Worm (Caenorhabditis elegans) whole organism, mixed stage, embryonic: ENCODE measurements around the gene F09C8.1.
"Not testable (repeated sequence)": the region's sequence is repeated elsewhere in the genome, so short reads cannot be mapped to it uniquely, and the experiment has no call there.

Experiments used
- M03D4.4 ChIP-seq: sonication (generic microtip); optimal IDR thresholded peaks from 2 replicates; lab custom pipeline; 2017; ENCODE audit warnings: mild to moderate bottlenecking, missing genetic modification characterization, missing compliant biosample characterization
- bed-3 ChIP-seq: fragments of 200-800 bp; sonication (Bioruptor generic); optimal IDR thresholded peaks from 3 replicates; lab custom pipeline; 2018; ENCODE audit warnings: mild to moderate bottlenecking, missing genetic modification characterization, moderate library complexity, missing compliant biosample characterization
- blmp-1 ChIP-seq: fragments of 150-350 bp; optimal IDR thresholded peaks from 2 replicates; lab custom pipeline; 2014; ENCODE audit warnings: missing biosample characterization, missing genetic modification characterization
- ceh-39 ChIP-seq: fragments of 150-350 bp; optimal IDR thresholded peaks from 2 replicates; lab custom pipeline; 2014; ENCODE audit warnings: missing biosample characterization, missing genetic modification characterization
- ceh-43 ChIP-seq: fragments of 200-800 bp; sonication (Bioruptor generic); optimal IDR thresholded peaks from 2 replicates; lab custom pipeline; 2018; ENCODE audit warnings: mild to moderate bottlenecking, missing genetic modification characterization, moderate library complexity, missing compliant biosample characterization
- ceh-83 ChIP-seq: fragments of 200-800 bp; sonication (Bioruptor generic); optimal IDR thresholded peaks from 2 replicates; lab custom pipeline; 2018; ENCODE audit warnings: mild to moderate bottlenecking, missing genetic modification characterization, missing compliant biosample characterization
- ces-1 ChIP-seq: fragments of 150-350 bp; optimal IDR thresholded peaks from 2 replicates; lab custom pipeline; 2014; ENCODE audit warnings: missing biosample characterization, missing genetic modification reagents, missing genetic modification characterization
- cnd-1 ChIP-seq: fragments of 200-800 bp; sonication (Bioruptor generic); optimal IDR thresholded peaks from 2 replicates; lab custom pipeline; 2018; ENCODE audit warnings: mild to moderate bottlenecking, missing genetic modification characterization, missing compliant biosample characterization
- drap-1 ChIP-seq: fragments of 200-800 bp; sonication (Bioruptor generic); optimal IDR thresholded peaks from 3 replicates; lab custom pipeline; 2018; ENCODE audit warnings: mild to moderate bottlenecking, missing genetic modification characterization, missing compliant biosample characterization
- elt-1 ChIP-seq: sonication (generic microtip); optimal IDR thresholded peaks from 2 replicates; lab custom pipeline; 2017; ENCODE audit warnings: missing genetic modification characterization, mild to moderate bottlenecking, missing compliant biosample characterization, antibody characterized with exemption, moderate library complexity, borderline replicate concordance; ENCODE audit not compliant: insufficient read depth
- elt-3 ChIP-seq: fragments of 150-350 bp; optimal IDR thresholded peaks from 2 replicates; lab custom pipeline; 2014; ENCODE audit warnings: missing biosample characterization, missing genetic modification characterization
- flh-1 ChIP-seq: fragments of 200-800 bp; sonication (Bioruptor generic); optimal IDR thresholded peaks from 2 replicates; lab custom pipeline; 2018; ENCODE audit warnings: mild to moderate bottlenecking, missing genetic modification characterization, moderate library complexity, missing compliant biosample characterization
- ham-2 ChIP-seq: fragments of 200-800 bp; sonication (Bioruptor generic); optimal IDR thresholded peaks from 2 replicates; lab custom pipeline; 2018; ENCODE audit warnings: mild to moderate bottlenecking, missing genetic modification characterization, missing compliant biosample characterization
- hlh-1 ChIP-seq: fragments of 150-350 bp; optimal IDR thresholded peaks from 2 replicates; lab custom pipeline; 2014; ENCODE audit warnings: missing biosample characterization, missing genetic modification reagents, missing genetic modification characterization
- lin-13 ChIP-seq: fragments of 150-350 bp; optimal IDR thresholded peaks from 2 replicates; lab custom pipeline; 2014; ENCODE audit warnings: missing biosample characterization, missing genetic modification characterization
- lin-32 ChIP-seq: fragments of 200-800 bp; sonication (Bioruptor generic); optimal IDR thresholded peaks from 2 replicates; lab custom pipeline; 2018; ENCODE audit warnings: mild to moderate bottlenecking, missing genetic modification characterization, missing compliant biosample characterization
- lsy-2 ChIP-seq: fragments of 150-350 bp; optimal IDR thresholded peaks from 2 replicates; lab custom pipeline; 2014; ENCODE audit warnings: missing biosample characterization, missing genetic modification characterization
- mab-5 ChIP-seq: fragments of 150-350 bp; optimal IDR thresholded peaks from 2 replicates; lab custom pipeline; 2014; ENCODE audit warnings: missing biosample characterization, missing genetic modification characterization
- mep-1 ChIP-seq: fragments of 150-350 bp; optimal IDR thresholded peaks from 2 replicates; lab custom pipeline; 2017; ENCODE audit warnings: missing biosample characterization, missing genetic modification reagents, missing genetic modification characterization, inconsistent platforms
- mls-2 ChIP-seq: sonication (generic microtip); optimal IDR thresholded peaks from 2 replicates; lab custom pipeline; 2016; ENCODE audit warnings: mild to moderate bottlenecking, missing genetic modification characterization, moderate library complexity, missing compliant biosample characterization
- nhr-12 ChIP-seq: fragments of 150-350 bp; optimal IDR thresholded peaks from 2 replicates; lab custom pipeline; 2014; ENCODE audit warnings: missing biosample characterization, missing genetic modification characterization
- nhr-2 ChIP-seq: fragments of 150-350 bp; optimal IDR thresholded peaks from 2 replicates; lab custom pipeline; 2014; ENCODE audit warnings: missing biosample characterization, missing genetic modification characterization
- nhr-237 ChIP-seq: fragments of 150-350 bp; optimal IDR thresholded peaks from 2 replicates; lab custom pipeline; 2014; ENCODE audit warnings: missing biosample characterization, missing genetic modification characterization
- nhr-28 ChIP-seq: fragments of 150-350 bp; optimal IDR thresholded peaks from 2 replicates; lab custom pipeline; 2014; ENCODE audit warnings: missing biosample characterization, missing genetic modification characterization
- nhr-76 ChIP-seq: sonication (generic microtip); optimal IDR thresholded peaks from 2 replicates; lab custom pipeline; 2017; ENCODE audit warnings: missing biosample characterization, missing genetic modification characterization
- pha-4 ChIP-seq: fragments of 150-350 bp; optimal IDR thresholded peaks from 2 replicates; lab custom pipeline; 2018; ENCODE audit warnings: missing biosample characterization, missing genetic modification reagents, missing genetic modification characterization
- sem-2 ChIP-seq: fragments of 200-800 bp; sonication (Bioruptor generic); optimal IDR thresholded peaks from 2 replicates; lab custom pipeline; 2018; ENCODE audit warnings: mild to moderate bottlenecking, missing genetic modification characterization, missing compliant biosample characterization
- snpc-4 ChIP-seq: fragments of 150-350 bp; optimal IDR thresholded peaks from 2 replicates; lab custom pipeline; 2014; ENCODE audit warnings: missing biosample characterization, missing genetic modification characterization
- sptf-1 ChIP-seq: sonication (generic microtip); optimal IDR thresholded peaks from 2 replicates; lab custom pipeline; 2017; ENCODE audit warnings: mild to moderate bottlenecking, missing genetic modification characterization, moderate library complexity, missing compliant biosample characterization
- tbx-8 ChIP-seq: fragments of 200-800 bp; sonication (Bioruptor generic); optimal IDR thresholded peaks from 2 replicates; lab custom pipeline; 2018; ENCODE audit warnings: mild to moderate bottlenecking, missing genetic modification characterization, moderate library complexity, missing compliant biosample characterization
- unc-120 ChIP-seq: sonication (generic microtip); optimal IDR thresholded peaks from 2 replicates; lab custom pipeline; 2017; ENCODE audit warnings: missing genetic modification characterization, missing compliant biosample characterization; ENCODE audit not compliant: poor library complexity, severe bottlenecking
- unc-39 ChIP-seq: fragments of 150-350 bp; optimal IDR thresholded peaks from 2 replicates; lab custom pipeline; 2014; ENCODE audit warnings: missing biosample characterization, missing genetic modification characterization
- unc-62 ChIP-seq: fragments of 150-350 bp; optimal IDR thresholded peaks from 2 replicates; lab custom pipeline; 2014; ENCODE audit warnings: missing biosample characterization, missing genetic modification reagents, missing genetic modification characterization
- zip-8 ChIP-seq: fragments of 150-350 bp; optimal IDR thresholded peaks from 2 replicates; lab custom pipeline; 2014; ENCODE audit warnings: missing biosample characterization, missing genetic modification characterization
- ztf-11 ChIP-seq: fragments of 150-350 bp; optimal IDR thresholded peaks from 2 replicates; lab custom pipeline; 2014; ENCODE audit warnings: missing biosample characterization, missing genetic modification characterization

Gene F09C8.1

DNA sequence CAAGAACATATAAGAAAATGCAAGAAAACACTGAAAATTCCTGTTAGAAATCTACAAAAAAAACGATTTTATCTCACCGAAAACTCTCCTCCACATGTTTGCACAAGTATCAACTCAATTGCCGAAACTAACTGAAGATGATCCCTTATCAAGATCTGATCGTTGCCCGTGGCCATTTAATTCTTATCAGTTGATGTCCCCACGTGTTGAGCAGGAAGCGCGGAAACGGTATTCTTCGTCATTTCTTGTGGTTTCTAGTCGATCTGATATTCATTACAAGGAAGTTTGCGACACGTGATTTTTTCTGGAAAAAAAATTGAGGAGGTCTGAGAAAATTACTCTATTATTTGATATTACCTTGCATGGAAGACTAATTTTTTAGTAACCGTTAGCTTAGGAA lies at the start of gene F09C8.1:
F09C8.1 (minus strand) TSS at position 123 of the 400 bp plus-strand sequence.
- TF ChIP-seq cnd-1 (tag; lab: Kevin White, UChicago), result no peak
- no peak for TF ChIP-seq nhr-28 (tag; lab: Kevin White, UChicago)
- no peak for TF ChIP-seq unc-120 (tag; lab: Kevin White, UChicago)
- TF ChIP-seq ceh-39 (tag; lab: Kevin White, UChicago), result no peak
- no peak for TF ChIP-seq lsy-2 (tag; lab: Kevin White, UChicago)
- TF ChIP-seq ceh-43 (GFP tag; lab: Kevin White, UChicago), result no peak
- no peak for TF ChIP-seq unc-62 (GFP tag; lab: Kevin White, UChicago)
- no peak for TF ChIP-seq ces-1 (GFP tag; lab: Kevin White, UChicago)
- no peak for TF ChIP-seq bed-3 (GFP tag; lab: Kevin White, UChicago)
- TF ChIP-seq elt-3 (tag; lab: Kevin White, UChicago), result no peak
- no peak for TF ChIP-seq mep-1 (tag; lab: Kevin White, UChicago)
- TF ChIP-seq, all 35 proteins: peak for 0

DNA sequence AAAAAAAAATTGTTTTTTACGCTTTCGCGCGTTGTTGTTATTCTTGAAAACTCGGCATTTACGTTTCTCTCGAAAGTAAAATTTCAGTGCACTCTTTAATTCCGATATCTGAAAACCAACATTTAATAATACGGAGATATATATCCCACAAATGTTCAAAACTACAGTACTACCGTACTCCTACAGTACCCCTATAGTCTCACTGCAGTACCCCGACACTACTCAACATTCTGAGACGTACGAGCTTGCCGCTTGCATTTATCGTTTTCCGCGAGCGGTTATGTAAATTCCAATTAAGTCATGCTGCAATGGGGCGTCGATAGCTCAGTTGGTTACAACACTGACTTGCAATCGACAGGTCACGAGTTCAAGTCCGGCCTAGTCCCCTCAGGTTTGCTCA lies 49.7 kb upstream of the F09C8.1 start, which contains the start of gene F23A7.8:
F23A7.8 (plus strand) TSS at position 301 of the 400 bp plus-strand sequence.
- not testable (repeated sequence) for TF ChIP-seq unc-62 (GFP tag; lab: Kevin White, UChicago); mls-2 (tag; lab: Kevin White, UChicago); unc-120 (tag; lab: Kevin White, UChicago)

DNA sequence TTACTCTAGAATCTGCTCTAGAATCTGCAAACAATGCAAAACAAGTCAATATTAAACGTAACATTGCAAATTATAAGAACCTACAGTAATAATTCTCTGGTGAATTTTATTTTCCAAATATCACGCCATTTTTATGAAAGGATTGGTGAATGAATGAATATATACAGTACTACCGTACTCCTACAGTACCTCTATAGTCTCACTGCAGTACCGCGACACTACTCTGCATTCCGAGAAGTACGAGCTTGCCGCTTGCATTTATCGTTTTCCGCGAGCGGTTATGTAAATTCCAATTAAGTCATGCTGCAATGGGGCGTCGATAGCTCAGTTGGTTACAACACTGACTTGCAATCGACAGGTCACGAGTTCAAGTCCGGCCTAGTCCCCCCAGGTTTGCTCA lies 49.0 kb upstream of the F09C8.1 start, which contains the start of gene F23A7.4:
F23A7.4 (plus strand) TSS at position 301 of the 400 bp plus-strand sequence.
- not testable (repeated sequence) for TF ChIP-seq nhr-76, elt-3, nhr-237 (tag; lab: Kevin White, UChicago)

DNA sequence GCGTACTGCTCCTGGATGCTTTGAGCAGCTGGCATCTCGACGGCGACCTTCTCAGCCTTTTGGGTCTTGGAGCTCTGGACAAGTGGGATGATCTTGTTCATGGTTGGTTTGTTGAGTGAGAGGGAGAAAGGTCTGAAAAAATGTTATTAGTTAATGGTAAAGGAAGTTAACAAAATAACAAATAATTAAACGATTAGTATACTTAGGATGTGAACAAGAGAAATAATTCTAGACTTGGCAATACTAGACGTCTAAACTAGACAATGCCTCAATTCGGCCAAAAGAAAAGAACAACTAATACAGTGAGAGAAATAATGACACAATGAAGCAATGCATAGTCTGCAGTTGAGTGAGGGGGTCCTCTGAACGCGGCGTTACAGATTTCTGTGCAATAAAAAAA lies 47.2 kb upstream of the F09C8.1 start, which contains the start of gene R11.4:
R11.4 (minus strand) TSS at position 101 of the 400 bp plus-strand sequence.
- no peak for TF ChIP-seq tbx-8 (GFP tag; lab: Kevin White, UChicago)
- no peak for TF ChIP-seq cnd-1 (tag; lab: Kevin White, UChicago)
- TF ChIP-seq flh-1 (GFP tag; lab: Kevin White, UChicago), result no peak
- TF ChIP-seq ztf-11 (tag; lab: Kevin White, UChicago), result no peak
- TF ChIP-seq, all 35 proteins: peak for 0

DNA sequence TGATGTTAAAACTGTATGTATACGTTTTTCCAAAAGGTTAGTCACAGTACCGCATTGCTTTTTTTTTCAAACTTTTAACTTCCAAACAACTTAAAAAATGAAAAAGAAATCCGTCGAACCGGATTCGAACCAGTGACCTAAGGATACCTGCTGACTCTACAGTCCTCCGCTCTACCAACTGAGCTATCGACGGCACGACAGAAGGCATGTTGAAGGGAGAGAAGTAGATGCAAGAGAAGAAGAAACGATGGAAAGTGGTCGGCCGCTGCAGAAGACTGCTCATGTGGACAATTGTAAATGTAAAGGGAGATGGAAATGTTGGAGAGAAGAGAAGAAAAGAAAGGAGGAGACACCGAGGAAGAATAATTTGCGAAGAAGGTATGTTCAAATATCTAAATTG lies 46.3 kb upstream of the F09C8.1 start:
- TF ChIP-seq drap-1 (peak; percentile 93), bed-3 (GFP tag; lab: Kevin White, UChicago) (peak; percentile 75), sptf-1 (tag; lab: Kevin White, UChicago) (peak; percentile 94), mab-5 (tag; lab: Kevin White, UChicago) (no peak), nhr-2 (no peak), unc-62 (GFP tag; lab: Kevin White, UChicago) (peak; percentile 68), pha-4 (tag; lab: Kevin White, UChicago) (peak; percentile 17), elt-1 (tag; lab: Kevin White, UChicago) (peak; percentile 35), tbx-8 (GFP tag; lab: Kevin White, UChicago) (peak; percentile 56), lin-32 (GFP tag; lab: Kevin White, UChicago) (peak; percentile 79), zip-8 (tag; lab: Kevin White, UChicago) (no peak), snpc-4 (tag; lab: Kevin White, UChicago) (no peak), M03D4.4 (peak; percentile 91), flh-1 (GFP tag; lab: Kevin White, UChicago) (peak; percentile 51), unc-120 (tag; lab: Kevin White, UChicago) (peak; percentile 62), nhr-28 (tag; lab: Kevin White, UChicago) (peak; percentile 35), nhr-12 (tag; lab: Kevin White, UChicago) (no peak), ham-2 (GFP tag; lab: Kevin White, UChicago) (peak; percentile 78), nhr-76 (tag; lab: Kevin White, UChicago) (no peak), nhr-237 (tag; lab: Kevin White, UChicago) (peak; percentile 87), blmp-1 (tag; lab: Kevin White, UChicago) (no peak), unc-39 (tag; lab: Kevin White, UChicago) (no peak), lsy-2 (tag; lab: Kevin White, UChicago) (peak; percentile 44), ztf-11 (tag; lab: Kevin White, UChicago) (peak; percentile 4), ceh-83 (peak; percentile 87), mls-2 (tag; lab: Kevin White, UChicago) (peak; percentile 92), hlh-1 (tag; lab: Kevin White, UChicago) (peak; percentile 68), ces-1 (GFP tag; lab: Kevin White, UChicago) (peak; percentile 47), sem-2 (GFP tag; lab: Kevin White, UChicago) (peak; percentile 82), elt-3 (tag; lab: Kevin White, UChicago) (peak; percentile 10), lin-13 (peak; percentile 61), mep-1 (tag; lab: Kevin White, UChicago) (peak; percentile 54), ceh-39 (tag; lab: Kevin White, UChicago) (peak; percentile 56), cnd-1 (tag; lab: Kevin White, UChicago) (peak; percentile 93), ceh-43 (GFP tag; lab: Kevin White, UChicago) (peak; percentile 72)
- TF ChIP-seq, all 35 proteins: peak for 27
